Fruit fly (Drosophila melanogaster): ENCODE results near the gene Coq4.

Gene Coq4

DNA sequence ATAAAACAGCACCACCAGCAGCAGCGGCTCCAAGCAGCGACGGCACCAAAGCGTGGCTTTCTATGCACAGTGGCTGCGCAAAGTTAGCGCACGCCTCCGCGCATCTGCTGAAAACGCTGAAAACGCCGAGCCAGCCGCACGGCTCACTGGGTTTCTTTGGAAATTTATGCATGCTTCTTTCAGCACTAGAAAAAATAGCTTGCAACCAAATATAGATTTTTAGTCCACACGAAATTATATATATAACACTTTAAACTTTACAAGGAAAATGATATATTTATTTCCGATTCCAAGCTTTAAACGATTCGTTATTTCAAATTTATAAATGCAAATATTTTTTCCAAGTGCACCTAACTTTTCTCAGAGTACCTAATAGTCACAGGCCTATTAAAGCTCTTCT is 28.8 kb downstream of the Coq4 start (continued):
- TF ChIP-seq trh (GFP tag; optimal IDR thresholded peaks at IDR 0.05) (no peak), Meics (GFP tag; optimal IDR thresholded peaks at IDR 0.05) (peak; percentile 29), Asciz (GFP tag; optimal IDR thresholded peaks at IDR 0.05) (peak; percentile 33), CG12769 (tag; optimal IDR thresholded peaks at IDR 0.05) (no peak), CG3281 (GFP tag; optimal IDR thresholded peaks at IDR 0.05) (peak; percentile 14), NfI (GFP tag; optimal IDR thresholded peaks at IDR 0.05) (no peak), HLH4C (GFP tag; IDR thresholded peaks at IDR 0.05; ENCODE audit: partially characterized antibody) (no peak), CG9437 (GFP tag; optimal IDR thresholded peaks at IDR 0.05) (peak; percentile 17), dimm (GFP tag; IDR thresholded peaks at IDR 0.05) (no peak), ro (GFP tag; IDR thresholded peaks at IDR 0.05) (no peak), CG42726 (GFP tag; IDR thresholded peaks at IDR 0.05; ENCODE audit: partially characterized antibody) (no peak), CG34422 (GFP tag; IDR thresholded peaks at IDR 0.05) (0 out of 3 replicates have a peak, but pooled peaks have one; percentile 11), CG17385 (GFP tag; optimal IDR thresholded peaks at IDR 0.05) (peak; percentile 17), CG8089 (GFP tag; optimal IDR thresholded peaks at IDR 0.05) (no peak), eyg (GFP tag; optimal IDR thresholded peaks at IDR 0.05) (no peak), grn (GFP tag; optimal IDR thresholded peaks at IDR 0.05) (no peak), sima (GFP tag; optimal IDR thresholded peaks at IDR 0.05) (no peak), fd3F (GFP tag; optimal IDR thresholded peaks at IDR 0.05) (peak; percentile 2), Chrac-16 (GFP tag; optimal IDR thresholded peaks at IDR 0.05) (no peak), CG11723 (GFP tag; optimal IDR thresholded peaks at IDR 0.05) (no peak), CG7745 (tag; optimal IDR thresholded peaks at IDR 0.05) (no peak), PHDP (tag; optimal IDR thresholded peaks at IDR 0.05) (peak; percentile 55), CG7271 (tag; optimal IDR thresholded peaks at IDR 0.05) (no peak), Oaz (GFP tag; IDR thresholded peaks at IDR 0.05) (no peak), CG2116 (GFP tag; optimal IDR thresholded peaks at IDR 0.05) (no peak), Blimp-1 (GFP tag; optimal IDR thresholded peaks at IDR 0.05) (peak; percentile 67), CG12744 (GFP tag; optimal IDR thresholded peaks at IDR 0.05) (no peak), phol (tag; optimal IDR thresholded peaks at IDR 0.05) (peak; percentile 54), CG7928 (GFP tag; optimal IDR thresholded peaks at IDR 0.05) (no peak), bab2 (GFP tag; optimal IDR thresholded peaks at IDR 0.05) (no peak), nerfin-2 (GFP tag; IDR thresholded peaks at IDR 0.05; ENCODE audit: partially characterized antibody) (no peak), CG1603 (tag; optimal IDR thresholded peaks at IDR 0.05) (no peak), TFAM (GFP tag; optimal IDR thresholded peaks at IDR 0.05) (no peak), CG10267 (tag; optimal IDR thresholded peaks at IDR 0.05) (peak; percentile 9), CG8924 (tag; optimal IDR thresholded peaks at IDR 0.05) (peak; percentile 50), Deaf1 (tag; optimal IDR thresholded peaks at IDR 0.05) (no peak), bowl (GFP tag; IDR thresholded peaks at IDR 0.05) (no peak), CG17568 (GFP tag; optimal IDR thresholded peaks at IDR 0.05) (no peak), MBD-R2 (GFP tag; IDR thresholded peaks at IDR 0.05) (no peak), CG11504 (tag; optimal IDR thresholded peaks at IDR 0.05) (peak; percentile 65), CG33213 (GFP tag; optimal IDR thresholded peaks at IDR 0.05) (no peak), Dad (GFP tag; optimal IDR thresholded peaks at IDR 0.05) (no peak), ewg (GFP tag; optimal IDR thresholded peaks at IDR 0.05) (peak; percentile 14), CG11085 (GFP tag; IDR thresholded peaks at IDR 0.05) (no peak), gem (tag; optimal IDR thresholded peaks at IDR 0.05) (peak; percentile 72), CG16863 (GFP tag; optimal IDR thresholded peaks at IDR 0.05) (peak; percentile 24), CG3065 (GFP tag; optimal IDR thresholded peaks at IDR 0.05) (no peak), Adf1 (GFP tag; IDR thresholded peaks at IDR 0.05) (no peak), chm (GFP tag; IDR thresholded peaks at IDR 0.05) (peak; percentile 20; the same call in 1 of the 2 replicates), B-H1 (GFP tag; IDR thresholded peaks at IDR 0.05) (no peak)
